In genomic region chrV:2589834-2590233, ce11 we compare ENCODE assay signal across 2 worm cellular contexts.
TF ChIP-seq lines count a peak whose summit lies in the region.

No protein-coding gene starts in this region.

TF ChIP-seq in whole organism, L4 larva, 104 proteins besides CTCF, POLR2A, EP300 and RAD21:
- TF ChIP-seq zfp-3 (GFP tag; conservative IDR thresholded peaks at IDR 0.05; lab: Robert Waterston, UW) (no peak), cey-2 (tag; optimal IDR thresholded peaks at IDR 0.05; lab: Kevin White, UChicago; ENCODE audit: borderline replicate concordance, insufficient read depth) (no peak), lin-1 (GFP tag; IDR thresholded peaks at IDR 0.05; lab: Robert Waterston, UW) (no peak), aha-1 (tag; lab: Kevin White, UChicago) (peak; percentile 39)

TF ChIP-seq in whole organism, young adult, 124 proteins besides CTCF, POLR2A, EP300 and RAD21:
- no peak for TF ChIP-seq F57C9.4 (tag; optimal IDR thresholded peaks at IDR 0.05; lab: Kevin White, UChicago)
- no peak for TF ChIP-seq ccch-3 (GFP tag; optimal IDR thresholded peaks at IDR 0.05; lab: Kevin White, UChicago)
- TF ChIP-seq ZK185.1 (tag; optimal IDR thresholded peaks at IDR 0.05; lab: Kevin White, UChicago; ENCODE audit: poor library complexity, severe bottlenecking), result no peak
- peak; percentile 78 for TF ChIP-seq madf-6 (GFP tag; IDR thresholded peaks at IDR 0.05; lab: Robert Waterston, UW)
- TF ChIP-seq Y53F4B.3 (GFP tag; IDR thresholded peaks at IDR 0.05; lab: Robert Waterston, UW), result no peak
- TF ChIP-seq zfh-2 (GFP tag; conservative IDR thresholded peaks at IDR 0.05; lab: Robert Waterston, UW), result no peak
- no peak for TF ChIP-seq lsl-1 (GFP tag; optimal IDR thresholded peaks at IDR 0.05; lab: Kevin White, UChicago)
- peak; percentile 55 for TF ChIP-seq madf-8 (GFP tag; conservative IDR thresholded peaks at IDR 0.05; lab: Robert Waterston, UW)
- peak; percentile 47 for TF ChIP-seq dpl-1 (GFP tag; optimal IDR thresholded peaks at IDR 0.05; lab: Kevin White, UChicago)
- no peak for TF ChIP-seq F37B4.10 (GFP tag; IDR thresholded peaks at IDR 0.05; lab: Robert Waterston, UW)
- no peak for TF ChIP-seq bed-2 (GFP tag; IDR thresholded peaks at IDR 0.05; lab: Robert Waterston, UW)
- peak; percentile 30 for TF ChIP-seq xnd-1 (tag; optimal IDR thresholded peaks at IDR 0.05; lab: Kevin White, UChicago)
- TF ChIP-seq F52B5.7 (tag; optimal IDR thresholded peaks at IDR 0.05; lab: Kevin White, UChicago), result no peak
- TF ChIP-seq sdz-38 (tag; optimal IDR thresholded peaks at IDR 0.05; lab: Kevin White, UChicago), result no peak
- no peak for TF ChIP-seq repo-1 (tag; optimal IDR thresholded peaks at IDR 0.05; lab: Kevin White, UChicago)
- TF ChIP-seq rcor-1 (GFP tag; IDR thresholded peaks at IDR 0.05; lab: Robert Waterston, UW), result no peak
- TF ChIP-seq lin-54 (GFP tag; optimal IDR thresholded peaks at IDR 0.05; lab: Kevin White, UChicago), result no peak
- peak; percentile 72 for TF ChIP-seq efl-1 (GFP tag; optimal IDR thresholded peaks at IDR 0.05; lab: Kevin White, UChicago)
- TF ChIP-seq hsf-1 (GFP tag; IDR thresholded peaks at IDR 0.05; lab: Robert Waterston, UW), result no peak

Comparison
In these comparisons a context has a peak if more than half of its experiments do, and no peak if none do; other contexts are left out.
1. Of the 7 proteins assayed by ChIP-seq in both whole organism, young adult and whole organism, L4 larva: peak only in whole organism, young adult: dpl-1; only in whole organism, L4 larva: none; in both: none; in neither: 6.